Worm (Caenorhabditis elegans): ENCODE results near the gene H37A05.2.

- TF ChIP-seq mdl-1 (tag; optimal IDR thresholded peaks at IDR 0.05) (no peak), zag-1 (tag; optimal IDR thresholded peaks at IDR 0.05) (no peak), peb-1 (tag; optimal IDR thresholded peaks at IDR 0.05) (no peak), unc-62 (GFP tag; optimal IDR thresholded peaks at IDR 0.05) (no peak), ama-1 (optimal IDR thresholded peaks at IDR 0.05) (no peak), skn-1 (tag; optimal IDR thresholded peaks at IDR 0.05) (no peak), lin-13 (GFP tag; optimal IDR thresholded peaks at IDR 0.05) (no peak), F13H6.1 (tag; optimal IDR thresholded peaks at IDR 0.05) (no peak), sem-4 (tag; optimal IDR thresholded peaks at IDR 0.05) (no peak), nhr-129 (tag; optimal IDR thresholded peaks at IDR 0.05) (no peak), C34F6.9 (tag; optimal IDR thresholded peaks at IDR 0.05) (no peak)
These were observed 25.6 kb downstream of the H37A05.2 start for ce11 chrV:13608486-13608885.
